Worm (Caenorhabditis elegans) whole organism, midembryonic: ENCODE data around the gene sulp-4.

Source experiments
- flt-1 ChIP-seq: fragments of 200-800 bp; sonication (Bioruptor generic); IDR thresholded peaks from 2 replicates; pipeline ENCODE4 v1.3.6; 2022; ENCODE audit warnings: missing genetic modification characterization, missing compliant biosample characterization
- klf-2 ChIP-seq: fragments of 200-800 bp; sonication (Bioruptor generic); conservative IDR thresholded peaks from 2 replicates; pipeline ENCODE4 v1.3.6; 2022; ENCODE audit warnings: missing genetic modification reagents, missing genetic modification characterization, missing compliant biosample characterization
- ref-1 ChIP-seq: fragments of 200-800 bp; sonication (Bioruptor generic); conservative IDR thresholded peaks from 2 replicates; pipeline ENCODE4 v1.3.6; 2022; ENCODE audit warnings: missing genetic modification reagents, missing genetic modification characterization, missing compliant biosample characterization

DNA sequence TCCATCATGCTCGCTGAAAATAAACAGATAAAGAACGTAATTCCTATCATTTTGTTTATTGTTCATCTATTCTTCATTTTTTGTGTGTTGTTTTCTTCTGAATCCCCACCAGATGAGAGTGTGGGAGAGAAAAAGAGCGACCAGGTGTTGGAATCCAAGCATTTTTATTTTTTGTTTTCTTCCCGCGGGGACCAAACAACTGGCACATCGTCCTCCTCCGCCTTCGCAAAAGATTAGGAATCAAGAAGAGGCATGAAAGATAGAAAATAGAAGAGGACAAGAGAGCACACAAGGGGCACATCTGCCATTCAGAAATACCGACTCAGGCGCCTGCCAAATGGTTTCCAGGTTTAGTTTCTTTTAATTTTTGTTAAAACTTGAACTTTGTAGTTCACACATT, 39.1 kb upstream of the sulp-4 start, which contains the start of gene R13H4.2:
- TF ChIP-seq flt-1 (GFP tag; lab: Robert Waterston, UW) (no peak), klf-2 (GFP tag; lab: Robert Waterston, UW) (no peak), ref-1 (no peak)
